Fruit fly (Drosophila melanogaster) whole organism, embryonic: ENCODE measurements around the gene CG42819.

Source experiments
- Sox100B ChIP-seq: fragments of 200-800 bp; sonication (Bioruptor generic); optimal IDR thresholded peaks from 3 replicates; lab custom pipeline; 2018; ENCODE audit warnings: missing biosample characterization, mild to moderate bottlenecking, missing genetic modification characterization
- run ChIP-seq: fragments of 200-800 bp; sonication (Bioruptor generic); optimal IDR thresholded peaks from 3 replicates; lab custom pipeline; 2018; ENCODE audit warnings: missing biosample characterization, mild to moderate bottlenecking, missing genetic modification characterization
- slbo ChIP-seq: fragments of 200-800 bp; sonication (Bioruptor generic); IDR thresholded peaks from 2 replicates; pipeline ENCODE4 v1.3.6; 2022; ENCODE audit warnings: missing biosample characterization, missing genetic modification characterization

DNA sequence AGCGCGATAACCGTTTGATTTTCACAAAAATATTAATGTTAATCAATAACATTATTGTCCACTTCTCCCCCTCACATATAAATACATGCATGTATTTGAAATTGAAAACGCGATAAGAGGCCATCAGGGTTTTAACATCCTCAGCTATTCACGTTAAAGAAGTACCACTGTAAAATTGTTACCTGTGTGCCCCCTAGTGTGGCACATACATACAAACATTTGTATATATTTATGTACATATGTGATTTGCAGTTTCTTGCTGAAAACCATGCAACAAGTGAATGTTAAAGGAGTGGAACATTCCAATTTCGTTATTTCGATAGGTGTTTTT lies 26.2 kb downstream of the CG42819 start:
- no peak for TF ChIP-seq run
- TF ChIP-seq Sox100B (GFP tag; lab: Kevin White, UChicago), result no peak
- no peak for TF ChIP-seq slbo (GFP tag; lab: Robert Waterston, UW)
